Fruit fly (Drosophila melanogaster) whole organism, adult: ENCODE results near the gene Fntb.

Experiments used
- CG11617 ChIP-seq: fragments of 200-800 bp; sonication (Bioruptor generic); optimal IDR thresholded peaks from 2 replicates; lab custom pipeline; 2017; ENCODE audit warnings: mild to moderate bottlenecking, missing biosample characterization, missing genetic modification reagents, missing genetic modification characterization
- CG14711 ChIP-seq: fragments of 200-800 bp; sonication (Bioruptor generic); optimal IDR thresholded peaks from 2 replicates; lab custom pipeline; 2018; ENCODE audit warnings: missing biosample characterization, mild to moderate bottlenecking, missing genetic modification characterization, moderate library complexity
- CG33017 ChIP-seq: fragments of 200-800 bp; sonication (Bioruptor generic); optimal IDR thresholded peaks from 2 replicates; lab custom pipeline; 2018; ENCODE audit warnings: missing biosample characterization, mild to moderate bottlenecking, missing genetic modification characterization, moderate library complexity
- Clk ChIP-seq: fragments of 200-800 bp; sonication (Bioruptor generic); optimal IDR thresholded peaks from 2 replicates; lab custom pipeline; 2017; ENCODE audit warnings: missing biosample characterization, missing genetic modification characterization
- bab1 ChIP-seq: fragments of 200-800 bp; sonication (Bioruptor generic); optimal IDR thresholded peaks from 3 replicates; lab custom pipeline; 2019; ENCODE audit warnings: missing biosample characterization, mild to moderate bottlenecking, missing genetic modification characterization, moderate library complexity
- cnc ChIP-seq, 2 experiments: fragments of >200 bp; optimal IDR thresholded peaks; 2 replicates each; lab custom pipeline; 2017
- kay ChIP-seq: fragments of 200-800 bp; sonication (Bioruptor generic); peaks from one replicate; lab custom pipeline; 2016; ENCODE audit warnings: missing biosample characterization, missing genetic modification characterization, borderline replicate concordance
- toe ChIP-seq: fragments of 200-800 bp; sonication (Bioruptor generic); optimal IDR thresholded peaks from 2 replicates; lab custom pipeline; 2016; ENCODE audit warnings: missing biosample characterization, missing genetic modification characterization

- TF ChIP-seq toe (GFP tag; lab: Kevin White, UChicago) (peak; percentile 81), CG14711 (peak; percentile 79), bab1 (GFP tag; lab: Kevin White, UChicago) (peak; percentile 88), cnc (optimal IDR thresholded peaks at IDR 0.05; lab: Kevin White, UChicago) (no peak), CG11617 (peak; percentile 87), CG33017 (peak; percentile 89), kay (GFP tag; lab: Kevin White, UChicago) (no peak), Clk (GFP tag; lab: Kevin White, UChicago) (peak; percentile 66)
Measured at dm6 chr3R:16442937-16443336, 10.1 kb downstream of the Fntb start, which contains the start of the genes Ttc1 and CG14882.
